Worm (Caenorhabditis elegans): ENCODE measurements around the gene unc-64.

unc-64 gene

DNA sequence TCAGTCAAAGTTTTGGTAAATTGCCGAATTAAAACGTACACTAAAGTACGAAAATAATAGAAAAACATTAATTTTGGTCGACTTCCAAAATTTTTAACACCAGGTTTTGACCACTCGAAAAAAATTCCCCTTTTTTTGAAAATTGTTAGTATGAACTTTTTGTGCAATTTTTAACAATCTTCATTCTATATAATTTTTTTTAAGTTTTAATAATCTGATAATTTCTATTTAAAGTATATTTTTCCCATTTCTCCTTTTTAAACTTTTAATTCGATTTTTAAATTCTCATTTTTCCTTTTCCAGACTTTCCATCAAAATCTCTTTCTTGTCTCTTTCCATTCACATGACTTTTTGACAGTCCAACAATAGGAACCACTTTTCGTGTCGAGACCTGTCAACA lies at the start of gene unc-64:
Gene unc-64, plus strand, starts transcription at position 301 of the 400 bp plus-strand sequence.
- TF ChIP-seq lin-15B (tag; optimal IDR thresholded peaks at IDR 0.05): no peak
- TF ChIP-seq pag-3 (tag; optimal IDR thresholded peaks at IDR 0.05; ENCODE audit: borderline replicate concordance, insufficient read depth): no peak
- TF ChIP-seq ceh-82 (tag; optimal IDR thresholded peaks at IDR 0.05): no peak
- no peak for TF ChIP-seq Y116A8C.19 (tag; optimal IDR thresholded peaks at IDR 0.05; ENCODE audit: borderline replicate concordance)
- no peak for TF ChIP-seq hpl-2 (GFP tag; optimal IDR thresholded peaks at IDR 0.05)
- TF ChIP-seq aha-1 (tag; optimal IDR thresholded peaks at IDR 0.05): no peak
- no peak for TF ChIP-seq lir-3 (tag; optimal IDR thresholded peaks at IDR 0.05; ENCODE audit: poor library complexity)
- TF ChIP-seq F16B12.6 (tag; optimal IDR thresholded peaks at IDR 0.05): no peak
- no peak for TF ChIP-seq nhr-47 (tag; optimal IDR thresholded peaks at IDR 0.05)
- no peak for TF ChIP-seq tlp-1 (tag; optimal IDR thresholded peaks at IDR 0.05)
- no peak for TF ChIP-seq hlh-17 (GFP tag; optimal IDR thresholded peaks at IDR 0.05; ENCODE audit: borderline replicate concordance)
- TF ChIP-seq fos-1 (tag; optimal IDR thresholded peaks at IDR 0.05): no peak
- TF ChIP-seq unc-62 (GFP tag; optimal IDR thresholded peaks at IDR 0.05): no peak
- TF ChIP-seq snu-23 (GFP tag; optimal IDR thresholded peaks at IDR 0.05): no peak
- TF ChIP-seq C04F5.9 (tag; optimal IDR thresholded peaks at IDR 0.05): no peak

ce11 chrIII:13245281-13245680 lies 31.8 kb upstream of the unc-64 start, which contains the start of gene Y43F4A.4:
Gene Y43F4A.4, plus strand, starts transcription at chrIII:13245581.
- peak; percentile 21; the same call in 1 of the 2 replicates for TF ChIP-seq mab-9 (GFP tag; IDR thresholded peaks at IDR 0.05)

- TF ChIP-seq pqm-1 (tag; optimal IDR thresholded peaks at IDR 0.05) (no peak), hpl-2 (GFP tag; optimal IDR thresholded peaks at IDR 0.05) (no peak), C04F5.9 (tag; optimal IDR thresholded peaks at IDR 0.05) (no peak), pax-3 (tag; optimal IDR thresholded peaks at IDR 0.05) (no peak), tbx-2 (tag; optimal IDR thresholded peaks at IDR 0.05) (no peak), aha-1 (tag; optimal IDR thresholded peaks at IDR 0.05) (no peak), mef-2 (tag; optimal IDR thresholded peaks at IDR 0.05) (no peak), unc-86 (tag; optimal IDR thresholded peaks at IDR 0.05) (no peak), alr-1 (tag; optimal IDR thresholded peaks at IDR 0.05; ENCODE audit: borderline replicate concordance) (no peak), skn-1 (tag; optimal IDR thresholded peaks at IDR 0.05) (no peak), tlp-1 (tag; optimal IDR thresholded peaks at IDR 0.05) (no peak), efl-1 (optimal IDR thresholded peaks at IDR 0.05) (no peak), efl-1 (GFP tag; optimal IDR thresholded peaks at IDR 0.05 in 1 of 2) (no peak)
These were observed 30.8 kb upstream of the unc-64 start, which contains the start of gene anoh-1 for ce11 chrIII:13246265-13246664. Gene anoh-1, plus strand, starts transcription at chrIII:13246565.

DNA sequence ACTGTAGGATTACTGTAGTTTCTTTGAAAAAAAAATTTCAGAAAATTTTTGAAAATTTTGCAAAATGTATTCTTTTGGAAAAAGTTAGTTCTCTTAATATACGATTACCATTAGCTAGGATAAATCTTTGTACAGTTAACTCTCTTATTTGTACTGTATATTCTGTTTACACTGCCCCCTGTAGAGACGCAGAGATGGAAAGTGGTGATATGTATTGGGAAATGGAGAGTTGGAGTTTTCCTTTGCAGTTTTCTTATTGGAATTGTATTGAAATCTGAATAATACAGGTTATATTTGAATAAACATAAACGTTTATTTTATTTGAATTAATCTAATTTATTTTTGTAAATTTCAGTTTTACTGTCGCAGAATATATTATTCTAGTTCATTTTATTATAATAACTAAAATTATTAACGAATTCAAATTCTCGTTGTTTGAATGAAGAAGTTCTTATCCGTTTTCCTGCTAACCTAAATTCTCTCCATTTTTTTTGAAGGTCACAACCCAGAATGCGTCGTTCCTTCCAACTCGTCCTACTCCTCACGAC lies 22.8 kb upstream of the unc-64 start, which contains the start of gene F56A8.9:
Gene F56A8.9, plus strand, starts transcription at position 498 of the 548 bp plus-strand sequence.
- TF ChIP-seq egl-27 (tag; optimal IDR thresholded peaks at IDR 0.05) (no peak), sup-37 (GFP tag; optimal IDR thresholded peaks at IDR 0.05) (no peak), ama-1 (optimal IDR thresholded peaks at IDR 0.05) (no peak), fkh-8 (tag; optimal IDR thresholded peaks at IDR 0.05) (no peak), efl-3 (GFP tag; optimal IDR thresholded peaks at IDR 0.05) (no peak), snpc-4 (tag; optimal IDR thresholded peaks at IDR 0.05) (no peak), nhr-47 (tag; optimal IDR thresholded peaks at IDR 0.05) (no peak), pax-3 (tag; optimal IDR thresholded peaks at IDR 0.05) (no peak), ceh-63 (GFP tag; optimal IDR thresholded peaks at IDR 0.05) (no peak), lin-14 (GFP tag; optimal IDR thresholded peaks at IDR 0.05) (no peak), mab-9 (GFP tag; IDR thresholded peaks at IDR 0.05) (no peak), mdl-1 (tag; optimal IDR thresholded peaks at IDR 0.05) (no peak), C34B4.2 (tag; optimal IDR thresholded peaks at IDR 0.05) (no peak), swsn-7 (tag; optimal IDR thresholded peaks at IDR 0.05) (no peak), xbp-1 (tag; optimal IDR thresholded peaks at IDR 0.05) (no peak)
